Worm (Caenorhabditis elegans): Measurements from ENCODE around the gene sel-10.

sel-10 gene

DNA sequence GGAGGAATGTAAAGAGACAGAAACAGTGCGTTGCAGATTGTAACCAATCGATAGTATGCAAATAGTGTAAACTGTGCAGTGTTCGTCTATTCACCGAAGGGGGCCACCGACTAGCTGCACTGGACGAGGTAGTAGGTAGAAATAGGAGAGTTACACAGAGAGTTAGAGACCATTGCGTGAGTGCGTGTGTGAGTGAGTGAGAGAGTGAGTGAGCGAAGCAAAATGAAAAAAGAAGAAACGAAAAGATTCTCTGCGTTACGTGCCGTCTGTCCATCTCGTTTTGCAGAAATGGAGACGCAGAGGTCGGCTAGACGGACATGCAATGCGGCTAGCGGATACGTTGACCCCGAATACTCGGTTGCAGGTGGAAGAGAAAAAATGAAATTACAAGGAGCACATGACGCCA, 10.7 kb upstream of the sel-10 start (continued):
- TF ChIP-seq nhr-11 (tag; optimal IDR thresholded peaks at IDR 0.05): no peak
- no peak for TF ChIP-seq nhr-77 (tag; optimal IDR thresholded peaks at IDR 0.05)
- TF ChIP-seq nhr-25 (tag; optimal IDR thresholded peaks at IDR 0.05): no peak
- TF ChIP-seq ceh-16 (tag; optimal IDR thresholded peaks at IDR 0.05): peak; percentile 0

DNA sequence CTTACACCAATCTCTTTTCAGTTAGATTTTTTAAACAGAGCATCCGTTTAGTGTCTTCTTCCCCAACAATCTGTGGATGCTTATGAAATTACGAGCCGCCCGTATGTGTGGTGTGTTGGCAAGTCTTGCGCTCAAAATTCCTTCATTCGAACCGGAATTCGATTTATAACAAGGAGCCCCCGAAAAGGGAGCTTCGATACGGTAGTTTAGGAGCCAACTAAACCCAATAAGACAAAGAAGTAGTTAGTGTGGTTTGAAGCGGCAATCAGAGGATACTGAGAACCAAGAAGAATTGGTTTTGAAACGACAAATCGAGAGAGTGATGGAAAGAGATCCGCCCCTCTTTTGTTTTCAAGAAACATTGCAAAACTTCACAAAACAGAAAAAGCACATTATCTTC, 6.8 kb upstream of the sel-10 start:
- no peak for TF ChIP-seq crh-2 (tag; optimal IDR thresholded peaks at IDR 0.05)
- TF ChIP-seq mdl-1 (tag; optimal IDR thresholded peaks at IDR 0.05): no peak
- TF ChIP-seq nhr-6 (tag; optimal IDR thresholded peaks at IDR 0.05): no peak
- TF ChIP-seq nhr-77 (tag; optimal IDR thresholded peaks at IDR 0.05): no peak
- TF ChIP-seq blmp-1 (tag; optimal IDR thresholded peaks at IDR 0.05; ENCODE audit: insufficient read depth): no peak
- no peak for TF ChIP-seq fos-1 (tag; optimal IDR thresholded peaks at IDR 0.05)
- no peak for TF ChIP-seq F13H6.1 (tag; optimal IDR thresholded peaks at IDR 0.05)
- TF ChIP-seq nhr-10 (tag; optimal IDR thresholded peaks at IDR 0.05): no peak
- no peak for TF ChIP-seq ztf-1 (GFP tag; conservative IDR thresholded peaks at IDR 0.05)
- TF ChIP-seq ztf-11 (tag; optimal IDR thresholded peaks at IDR 0.05): no peak
- no peak for TF ChIP-seq ama-1 (optimal IDR thresholded peaks at IDR 0.05)
- no peak for TF ChIP-seq dmd-4 (tag; optimal IDR thresholded peaks at IDR 0.05)
- TF ChIP-seq nhr-129 (tag; optimal IDR thresholded peaks at IDR 0.05): no peak
- TF ChIP-seq R02D3.7 (tag; optimal IDR thresholded peaks at IDR 0.05): no peak

- TF ChIP-seq mbf-1 (tag; optimal IDR thresholded peaks at IDR 0.05): no peak
- TF ChIP-seq nhr-129 (tag; optimal IDR thresholded peaks at IDR 0.05): no peak
- no peak for TF ChIP-seq fos-1 (tag; optimal IDR thresholded peaks at IDR 0.05)
- TF ChIP-seq F13H6.1 (tag; optimal IDR thresholded peaks at IDR 0.05): no peak
- TF ChIP-seq aly-2 (tag; optimal IDR thresholded peaks at IDR 0.05): no peak
- TF ChIP-seq peb-1 (tag; optimal IDR thresholded peaks at IDR 0.05): no peak
Measured at ce11 chrV:13812931-13813330, 6.2 kb upstream of the sel-10 start, which contains the start of gene ceh-24. ceh-24 (plus strand) TSS chrV:13813231.

DNA sequence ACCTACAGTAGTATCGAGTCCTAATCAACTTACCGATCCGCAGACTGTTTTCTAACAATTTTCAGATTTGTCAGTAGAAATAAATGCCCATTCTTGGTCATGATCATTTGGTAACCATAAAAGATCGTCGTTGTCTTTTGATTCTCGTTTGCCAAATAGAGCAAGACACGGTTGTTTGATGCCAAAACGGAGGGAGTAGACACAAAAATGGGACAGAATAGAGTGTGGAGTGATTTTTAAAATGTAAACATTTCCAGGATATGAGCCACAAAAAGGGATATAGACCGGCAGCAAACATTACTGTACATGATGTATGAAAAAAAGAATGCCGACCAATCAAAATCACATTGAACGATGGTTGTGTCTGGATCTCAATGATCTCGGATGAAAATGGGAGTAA, 2.3 kb upstream of the sel-10 start, which contains the start of gene F55B12.2:
F55B12.2 (minus strand) TSS at position 101 of the 400 bp plus-strand sequence.
- no peak for TF ChIP-seq sem-4 (tag; optimal IDR thresholded peaks at IDR 0.05)
- no peak for TF ChIP-seq nhr-77 (tag; optimal IDR thresholded peaks at IDR 0.05)
- TF ChIP-seq fos-1 (tag; optimal IDR thresholded peaks at IDR 0.05): no peak
- TF ChIP-seq ceh-16 (tag; optimal IDR thresholded peaks at IDR 0.05): no peak
- no peak for TF ChIP-seq C34F6.9 (tag; optimal IDR thresholded peaks at IDR 0.05)
- TF ChIP-seq mab-5 (tag; optimal IDR thresholded peaks at IDR 0.05): no peak
- no peak for TF ChIP-seq sma-3 (GFP tag; optimal IDR thresholded peaks at IDR 0.05)
- TF ChIP-seq aly-2 (tag; optimal IDR thresholded peaks at IDR 0.05): no peak
- TF ChIP-seq ZK546.5 (tag; optimal IDR thresholded peaks at IDR 0.05): no peak
- no peak for TF ChIP-seq nhr-11 (tag; optimal IDR thresholded peaks at IDR 0.05)
- no peak for TF ChIP-seq nhr-12 (tag; optimal IDR thresholded peaks at IDR 0.05)
- no peak for TF ChIP-seq dmd-4 (tag; optimal IDR thresholded peaks at IDR 0.05)
- TF ChIP-seq R02D3.7 (tag; optimal IDR thresholded peaks at IDR 0.05): no peak
- TF ChIP-seq elt-3 (tag; optimal IDR thresholded peaks at IDR 0.05): no peak
- TF ChIP-seq ceh-82 (tag; optimal IDR thresholded peaks at IDR 0.05): no peak

DNA sequence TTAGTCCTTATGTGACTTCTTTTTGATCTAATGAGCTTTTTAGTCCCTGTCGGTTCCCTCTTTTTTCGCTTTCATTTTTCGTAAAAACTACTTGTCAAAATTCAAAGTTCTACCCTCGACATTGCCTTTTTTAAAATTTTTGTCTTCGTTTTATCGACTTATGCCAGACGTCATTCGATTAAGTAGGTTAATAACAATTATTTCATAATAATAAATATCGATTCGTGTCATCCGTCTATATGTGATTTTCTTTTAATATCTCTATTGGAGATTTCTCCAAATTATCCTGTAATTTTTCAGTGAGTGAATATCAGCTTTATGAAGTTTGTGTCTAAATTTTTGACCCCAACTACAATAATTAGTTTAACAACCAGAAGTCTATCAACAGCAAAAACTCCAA, 3.6 kb downstream of the sel-10 start, which contains the start of gene hpo-31:
hpo-31 (plus strand) TSS at position 301 of the 400 bp plus-strand sequence.
- TF ChIP-seq nhr-23 (tag; optimal IDR thresholded peaks at IDR 0.05) (no peak), nhr-25 (tag; optimal IDR thresholded peaks at IDR 0.05) (no peak), nhr-21 (tag; optimal IDR thresholded peaks at IDR 0.05) (no peak), nhr-11 (tag; optimal IDR thresholded peaks at IDR 0.05) (no peak), nhr-10 (tag; optimal IDR thresholded peaks at IDR 0.05) (no peak), F13H6.1 (tag; optimal IDR thresholded peaks at IDR 0.05) (no peak)

ce11 chrV:13827920-13828319, 8.8 kb downstream of the sel-10 start, which contains the start of gene nrf-5:
nrf-5 (plus strand) TSS chrV:13828267.
- TF ChIP-seq aly-2 (tag; optimal IDR thresholded peaks at IDR 0.05) (no peak), elt-3 (tag; optimal IDR thresholded peaks at IDR 0.05) (no peak), blmp-1 (tag; optimal IDR thresholded peaks at IDR 0.05; ENCODE audit: insufficient read depth) (no peak), elt-1 (tag; optimal IDR thresholded peaks at IDR 0.05) (no peak), mdl-1 (tag; optimal IDR thresholded peaks at IDR 0.05) (no peak), nhr-23 (tag; optimal IDR thresholded peaks at IDR 0.05) (no peak), sem-4 (tag; optimal IDR thresholded peaks at IDR 0.05) (no peak), lin-39 (tag; optimal IDR thresholded peaks at IDR 0.05) (no peak)
